Fruit fly (Drosophila melanogaster): ENCODE measurements around the gene stx.

Gene stx

DNA sequence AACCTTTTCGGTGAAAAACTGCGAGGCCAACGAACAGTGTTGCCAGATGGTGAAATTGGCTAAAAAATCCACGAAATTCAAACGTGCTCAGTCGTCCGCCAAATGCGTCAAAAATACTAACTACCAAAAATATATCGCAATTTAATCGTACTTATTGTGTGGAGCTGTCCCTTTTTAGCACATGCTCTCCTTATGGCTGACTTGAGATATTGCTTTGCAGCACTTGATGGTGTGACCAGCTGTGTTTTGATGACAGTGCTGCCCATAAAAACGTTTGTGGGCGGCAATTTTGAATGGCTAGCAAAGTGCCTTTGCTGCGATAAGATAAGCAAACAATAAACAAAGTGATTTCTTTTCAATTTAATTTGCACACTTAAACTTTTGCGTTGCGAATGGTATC, 19.5 kb upstream of the stx start, which contains the start of gene Tango5 (continued):
- TF ChIP-seq CG1603 (tag; optimal IDR thresholded peaks at IDR 0.05), result peak; percentile 83
- TF ChIP-seq CG12391 (tag; optimal IDR thresholded peaks at IDR 0.05), result peak; percentile 9
- TF ChIP-seq CG8478 (optimal IDR thresholded peaks at IDR 0.05), result peak; percentile 75
- TF ChIP-seq her (GFP tag; optimal IDR thresholded peaks at IDR 0.05), result peak; percentile 72
- no peak for TF ChIP-seq cg (GFP tag; optimal IDR thresholded peaks at IDR 0.05)
- no peak for TF ChIP-seq CG11456 (GFP tag; IDR thresholded peaks at IDR 0.05)
- peak; percentile 61; the same call in 1 of the 2 replicates for TF ChIP-seq amos (GFP tag; IDR thresholded peaks at IDR 0.05; ENCODE audit: partially characterized antibody)
- peak; percentile 99 for TF ChIP-seq CG9797 (GFP tag; optimal IDR thresholded peaks at IDR 0.05)
- TF ChIP-seq crp (GFP tag; optimal IDR thresholded peaks at IDR 0.05), result peak in 1 of 2 experiments; percentile 19
- TF ChIP-seq CG2712 (tag; optimal IDR thresholded peaks at IDR 0.05), result peak; percentile 40
- peak; percentile 89 for TF ChIP-seq hkb (optimal IDR thresholded peaks at IDR 0.05)
- no peak for TF ChIP-seq hkb (GFP tag; IDR thresholded peaks at IDR 0.05)
- peak; percentile 38 for TF ChIP-seq twi (tag; optimal IDR thresholded peaks at IDR 0.05)
- 0 out of 3 replicates have a peak, but pooled peaks have one; percentile 17 for TF ChIP-seq CG14860 (GFP tag; IDR thresholded peaks at IDR 0.05; ENCODE audit: partially characterized antibody)
- no peak for TF ChIP-seq CG16815 (GFP tag; optimal IDR thresholded peaks at IDR 0.05)
- peak; percentile 32 for TF ChIP-seq CG9727 (GFP tag; optimal IDR thresholded peaks at IDR 0.05)
- TF ChIP-seq CG8924 (tag; optimal IDR thresholded peaks at IDR 0.05), result peak; percentile 20
- peak; percentile 10 for TF ChIP-seq CG12769 (tag; optimal IDR thresholded peaks at IDR 0.05)
- no peak for TF ChIP-seq CG15479 (GFP tag; optimal IDR thresholded peaks at IDR 0.05)
- TF ChIP-seq Deaf1 (tag; optimal IDR thresholded peaks at IDR 0.05), result peak; percentile 1
- peak; percentile 71 for TF ChIP-seq Abd-B (GFP tag; optimal IDR thresholded peaks at IDR 0.05)
- TF ChIP-seq BEAF-32 (GFP tag; optimal IDR thresholded peaks at IDR 0.05), result peak; percentile 76
- peak; percentile 37; the same call in 1 of the 2 replicates for TF ChIP-seq inv (GFP tag; IDR thresholded peaks at IDR 0.05; ENCODE audit: partially characterized antibody)
- TF ChIP-seq NC2β (GFP tag; optimal IDR thresholded peaks at IDR 0.05), result peak; percentile 24
- TF ChIP-seq gro (GFP tag; optimal IDR thresholded peaks at IDR 0.05), result peak; percentile 47
- TF ChIP-seq CG10147 (GFP tag; optimal IDR thresholded peaks at IDR 0.05), result peak; percentile 31
- TF ChIP-seq Sry-δ (GFP tag; optimal IDR thresholded peaks at IDR 0.05), result peak; percentile 65
- TF ChIP-seq ftz-f1 (GFP tag; optimal IDR thresholded peaks at IDR 0.05), result peak; percentile 85
- peak; percentile 61 for TF ChIP-seq Scr (GFP tag; IDR thresholded peaks at IDR 0.05; ENCODE audit: partially characterized antibody)
- TF ChIP-seq insv (GFP tag; optimal IDR thresholded peaks at IDR 0.05), result peak in 1 of 2 experiments; percentile 16
- TF ChIP-seq CG17186 (GFP tag; optimal IDR thresholded peaks at IDR 0.05), result peak; percentile 59
- no peak for TF ChIP-seq CG6854 (GFP tag; optimal IDR thresholded peaks at IDR 0.05)
- no peak for TF ChIP-seq dysf (GFP tag; IDR thresholded peaks at IDR 0.05)
- peak; percentile 48 for TF ChIP-seq dm (GFP tag; optimal IDR thresholded peaks at IDR 0.05)
- TF ChIP-seq Adf1 (GFP tag; IDR thresholded peaks at IDR 0.05), result no peak
- TF ChIP-seq dpn (GFP tag; optimal IDR thresholded peaks at IDR 0.05), result peak in 1 of 2 experiments; percentile 17
- no peak for TF ChIP-seq pho (GFP tag; optimal IDR thresholded peaks at IDR 0.05)
- peak; percentile 51 for TF ChIP-seq grn (GFP tag; optimal IDR thresholded peaks at IDR 0.05)
- TF ChIP-seq CG6791 (GFP tag; IDR thresholded peaks at IDR 0.05; ENCODE audit: partially characterized antibody), result 0 out of 3 replicates have a peak, but pooled peaks have one; percentile 34
- TF ChIP-seq CG7357 (GFP tag; IDR thresholded peaks at IDR 0.05), result no peak
- TF ChIP-seq Stat92E (GFP tag; optimal IDR thresholded peaks at IDR 0.05), result peak in 1 of 3 experiments; percentile 52
- TF ChIP-seq Sin3A (optimal IDR thresholded peaks at IDR 0.05), result peak; percentile 94
- TF ChIP-seq CG16813 (GFP tag; IDR thresholded peaks at IDR 0.05; ENCODE audit: partially characterized antibody), result peak; percentile 57
- TF ChIP-seq CG2116 (GFP tag; optimal IDR thresholded peaks at IDR 0.05), result peak; percentile 58
- TF ChIP-seq Fer3 (tag; optimal IDR thresholded peaks at IDR 0.05), result no peak
- peak; percentile 84 for TF ChIP-seq stwl (tag; optimal IDR thresholded peaks at IDR 0.05)
- TF ChIP-seq HmgZ (tag; optimal IDR thresholded peaks at IDR 0.05), result peak; percentile 73
- no peak for TF ChIP-seq nau (GFP tag; optimal IDR thresholded peaks at IDR 0.05)
- no peak for TF ChIP-seq CG30403 (GFP tag; optimal IDR thresholded peaks at IDR 0.05)
- TF ChIP-seq Med (GFP tag), result peak; percentile 48

All from whole organism, embryonic.